Worm (Caenorhabditis elegans) whole organism, late embryonic: Measurements from ENCODE around the gene AC7.3.
A peak's percentile ranks its signal among the peaks of the same experiment; 100 is the strongest.

ENCODE experiments used
- ceh-14 ChIP-seq: sonication (generic microtip); optimal IDR thresholded peaks from 2 replicates; lab custom pipeline; 2016; ENCODE audit warnings: missing genotype, missing genetic modification characterization, missing compliant biosample characterization
- ceh-45 ChIP-seq: fragments of 200-800 bp; sonication (Bioruptor generic); IDR thresholded peaks from 2 replicates; pipeline ENCODE4 v1.3.6; 2022; ENCODE audit warnings: missing genetic modification reagents, missing genetic modification characterization, missing compliant biosample characterization
- tbx-2 ChIP-seq: sonication (generic microtip); optimal IDR thresholded peaks from 2 replicates; lab custom pipeline; 2016; ENCODE audit warnings: missing genetic modification characterization, missing compliant biosample characterization
- tbx-7 ChIP-seq: sonication (generic microtip); optimal IDR thresholded peaks from 2 replicates; lab custom pipeline; 2016; ENCODE audit warnings: missing genotype, missing genetic modification characterization, missing compliant biosample characterization
- unc-42 ChIP-seq: sonication (generic microtip); optimal IDR thresholded peaks from 2 replicates; lab custom pipeline; 2016; ENCODE audit warnings: missing genotype, missing genetic modification characterization, missing compliant biosample characterization
- zip-5 ChIP-seq: sonication (generic microtip); optimal IDR thresholded peaks from 2 replicates; lab custom pipeline; 2016; ENCODE audit warnings: missing genetic modification characterization, missing compliant biosample characterization

DNA sequence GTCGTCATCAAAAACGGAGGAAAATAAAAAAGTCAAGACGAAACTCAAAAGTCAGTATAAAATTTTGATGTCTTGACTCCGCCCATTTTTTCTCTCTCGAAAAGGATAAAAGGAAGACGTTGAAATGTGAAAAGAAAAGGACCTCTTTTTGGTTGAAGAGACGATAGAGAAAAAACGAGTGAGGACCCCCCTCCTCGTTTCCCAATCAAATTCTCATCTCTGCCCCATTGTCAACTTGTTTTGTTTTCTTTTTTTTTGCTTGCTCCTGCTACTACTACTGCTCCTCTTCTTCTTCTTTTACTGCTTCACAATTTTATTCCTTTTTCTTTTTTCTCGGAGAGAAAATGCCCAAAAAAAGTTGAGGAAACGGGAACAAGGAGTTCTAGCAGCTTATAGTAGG, 26.2 kb downstream of the AC7.3 start:
- TF ChIP-seq zip-5 (tag; lab: Kevin White, UChicago) (no peak), ceh-14 (tag; lab: Kevin White, UChicago) (no peak), tbx-2 (no peak), tbx-7 (tag; lab: Kevin White, UChicago) (no peak), ceh-45 (GFP tag; lab: Robert Waterston, UW) (no peak), unc-42 (tag; lab: Kevin White, UChicago) (peak; percentile 88)
